Worm (Caenorhabditis elegans) whole organism, L3 larva: ENCODE results near the gene C17F4.8.

Source experiments
- R02D3.7 ChIP-seq: fragments of 150-350 bp; optimal IDR thresholded peaks from 2 replicates; lab custom pipeline; 2014; ENCODE audit warnings: missing biosample characterization, missing genetic modification characterization
- ZK546.5 ChIP-seq: sonication (generic microtip); optimal IDR thresholded peaks from 2 replicates; lab custom pipeline; 2017; ENCODE audit warnings: missing biosample characterization, missing genetic modification characterization
- aly-2 ChIP-seq: fragments of 150-350 bp; optimal IDR thresholded peaks from 2 replicates; lab custom pipeline; 2014; ENCODE audit warnings: missing biosample characterization, missing genetic modification characterization
- ceh-16 ChIP-seq: sonication (generic microtip); optimal IDR thresholded peaks from 2 replicates; lab custom pipeline; 2017; ENCODE audit warnings: missing biosample characterization, missing genetic modification characterization
- ceh-28 ChIP-seq: fragments of 150-350 bp; optimal IDR thresholded peaks from 2 replicates; lab custom pipeline; 2014; ENCODE audit warnings: missing biosample characterization, missing genetic modification reagents, missing genetic modification characterization
- ceh-82 ChIP-seq: fragments of 150-350 bp; optimal IDR thresholded peaks from 2 replicates; lab custom pipeline; 2014; ENCODE audit warnings: missing biosample characterization, missing genetic modification characterization
- ceh-9 ChIP-seq: sonication (generic microtip); optimal IDR thresholded peaks from 2 replicates; lab custom pipeline; 2018; ENCODE audit warnings: missing biosample characterization, missing genetic modification characterization
- daf-12 ChIP-seq: fragments of 150-350 bp; optimal IDR thresholded peaks from 2 replicates; lab custom pipeline; 2014; ENCODE audit warnings: missing biosample characterization, missing genetic modification reagents, missing genetic modification characterization
- egl-27 ChIP-seq: sonication (generic microtip); optimal IDR thresholded peaks from 4 replicates; lab custom pipeline; 2017; ENCODE audit warnings: missing biosample characterization, missing genetic modification reagents, missing genetic modification characterization
- egl-5 ChIP-seq: fragments of 150-350 bp; optimal IDR thresholded peaks from 2 replicates; lab custom pipeline; 2017; ENCODE audit warnings: missing biosample characterization, missing genetic modification reagents, missing genetic modification characterization, inconsistent platforms
- elt-2 ChIP-seq: sonication (generic microtip); optimal IDR thresholded peaks from 2 replicates; lab custom pipeline; 2016; ENCODE audit warnings: missing genetic modification reagents, mild to moderate bottlenecking, missing genetic modification characterization, missing compliant biosample characterization
- elt-3 ChIP-seq, 3 experiments: fragments of 150-350 bp in 1 of 3; sonication (generic microtip) in 2 of 3; optimal IDR thresholded peaks; 2 replicates in 2 of 3; 4 replicates in 1 of 3; lab custom pipeline; 2014 to 2017; ENCODE audit warnings: missing biosample characterization in 3 of 3, missing genetic modification characterization in 3 of 3
- fkh-10 ChIP-seq: sonication (generic microtip); optimal IDR thresholded peaks from 2 replicates; lab custom pipeline; 2017; ENCODE audit warnings: missing biosample characterization, missing genetic modification reagents, missing genetic modification characterization
- fkh-2 ChIP-seq: fragments of 150-350 bp; optimal IDR thresholded peaks from 2 replicates; lab custom pipeline; 2014; ENCODE audit warnings: missing biosample characterization, missing genetic modification reagents, missing genetic modification characterization
- fos-1 ChIP-seq: fragments of 150-350 bp; optimal IDR thresholded peaks from 2 replicates; lab custom pipeline; 2014; ENCODE audit warnings: missing biosample characterization, missing genetic modification characterization
- jun-1 ChIP-seq: fragments of 150-350 bp; optimal IDR thresholded peaks from 2 replicates; lab custom pipeline; 2014; ENCODE audit warnings: missing biosample characterization, missing genetic modification reagents, missing genetic modification characterization
- lsy-12 ChIP-seq: sonication (generic microtip); optimal IDR thresholded peaks from 2 replicates; lab custom pipeline; 2016; ENCODE audit warnings: mild to moderate bottlenecking, missing genetic modification characterization, missing compliant biosample characterization
- mml-1 ChIP-seq: fragments of 150-350 bp; sonication (generic microtip); optimal IDR thresholded peaks from 3 replicates; lab custom pipeline; 2014; ENCODE audit warnings: missing biosample characterization, missing genetic modification characterization
- nhr-23 ChIP-seq: fragments of 150-350 bp; optimal IDR thresholded peaks from 2 replicates; lab custom pipeline; 2014; ENCODE audit warnings: missing biosample characterization, missing genetic modification reagents, missing genetic modification characterization
- nhr-237 ChIP-seq: fragments of 150-350 bp; optimal IDR thresholded peaks from 2 replicates; lab custom pipeline; 2014; ENCODE audit warnings: missing biosample characterization, missing genetic modification characterization
- nhr-28 ChIP-seq: fragments of 150-350 bp; optimal IDR thresholded peaks from 2 replicates; lab custom pipeline; 2014; ENCODE audit warnings: missing biosample characterization, missing genetic modification characterization
- nhr-67 ChIP-seq: fragments of 150-350 bp; optimal IDR thresholded peaks from 2 replicates; lab custom pipeline; 2014; ENCODE audit warnings: missing biosample characterization, missing genetic modification characterization
- nhr-76 ChIP-seq: fragments of 150-350 bp; sonication (generic microtip); optimal IDR thresholded peaks from 5 replicates; lab custom pipeline; 2014; ENCODE audit warnings: missing biosample characterization, missing genetic modification characterization
- nhr-77 ChIP-seq: fragments of 150-350 bp; optimal IDR thresholded peaks from 2 replicates; lab custom pipeline; 2014; ENCODE audit warnings: missing biosample characterization, missing genetic modification characterization
- pha-4 ChIP-seq: fragments of 150-350 bp; optimal IDR thresholded peaks from 2 replicates; lab custom pipeline; 2014; ENCODE audit warnings: missing biosample characterization, missing genetic modification reagents, missing genetic modification characterization
- pqm-1 ChIP-seq: fragments of 150-350 bp; optimal IDR thresholded peaks from 2 replicates; lab custom pipeline; 2017; ENCODE audit warnings: missing biosample characterization, missing genetic modification characterization, inconsistent platforms
- sea-2 ChIP-seq: fragments of 150-350 bp; sonication (generic microtip); optimal IDR thresholded peaks from 4 replicates; lab custom pipeline; 2014; ENCODE audit warnings: missing biosample characterization, missing genetic modification reagents, missing genetic modification characterization
- skn-1 ChIP-seq: fragments of 150-350 bp; optimal IDR thresholded peaks from 2 replicates; lab custom pipeline; 2014; ENCODE audit warnings: missing biosample characterization, missing genetic modification characterization
- snpc-4 ChIP-seq: fragments of 150-350 bp; optimal IDR thresholded peaks from 2 replicates; lab custom pipeline; 2014; ENCODE audit warnings: missing biosample characterization, missing genetic modification characterization
- ztf-11 ChIP-seq: fragments of 150-350 bp; optimal IDR thresholded peaks from 2 replicates; lab custom pipeline; 2014; ENCODE audit warnings: missing biosample characterization, missing genetic modification characterization
- ztf-4 ChIP-seq: fragments of 150-350 bp; optimal IDR thresholded peaks from 2 replicates; lab custom pipeline; 2014; ENCODE audit warnings: missing biosample characterization, missing genetic modification characterization

Gene C17F4.8

DNA sequence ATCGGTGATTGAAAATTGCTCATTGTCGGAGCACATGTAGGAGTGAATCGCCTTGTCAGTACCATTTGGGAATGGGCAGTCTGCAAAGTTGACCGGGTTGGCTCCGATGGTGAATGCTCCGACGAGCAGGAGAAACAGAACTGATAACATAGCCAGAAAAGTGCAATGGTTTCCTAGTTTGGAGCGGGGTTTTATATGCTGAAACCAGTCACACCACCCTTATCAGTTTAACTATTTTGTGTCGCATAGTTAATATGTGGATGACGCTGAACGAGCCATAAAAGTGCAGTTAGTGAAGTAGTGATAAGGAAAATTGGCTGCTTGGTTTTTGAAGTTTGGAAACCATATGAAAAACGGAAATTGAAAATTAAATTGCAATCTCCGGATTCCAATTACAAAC, 11.2 kb upstream of the C17F4.8 start, which contains the start of gene C17F4.7:
Gene C17F4.7, minus strand, starts transcription at position 180 of the 400 bp plus-strand sequence.
- TF ChIP-seq elt-2 (tag; lab: Kevin White, UChicago) (peak; percentile 99), jun-1 (peak; percentile 71), pqm-1 (peak; percentile 96), aly-2 (no peak), daf-12 (tag; lab: Kevin White, UChicago) (no peak)

DNA sequence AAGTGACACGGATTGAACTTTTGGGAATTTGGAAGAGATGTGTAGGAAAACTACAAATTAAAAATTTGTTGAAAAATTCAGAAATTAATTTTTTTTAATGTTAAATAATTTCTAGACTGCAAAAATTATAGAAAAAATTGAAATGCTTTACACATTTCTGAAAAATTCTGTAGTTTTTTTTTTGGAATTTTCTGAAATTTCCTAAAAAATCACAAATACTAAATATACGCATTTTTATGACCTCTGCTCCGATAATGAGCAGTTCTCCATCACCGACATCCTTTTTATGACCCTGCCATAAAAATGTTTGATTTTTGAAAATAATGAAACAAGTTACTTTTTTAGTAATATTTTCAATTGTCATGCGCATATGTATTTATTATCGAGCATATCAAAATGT, 10.1 kb upstream of the C17F4.8 start:
- no peak for TF ChIP-seq ceh-82
- peak; percentile 9 for TF ChIP-seq fos-1
- TF ChIP-seq sea-2 (GFP tag; lab: Kevin White, UChicago) = no peak
- no peak for TF ChIP-seq egl-27 (tag; lab: Kevin White, UChicago)
- no peak for TF ChIP-seq R02D3.7 (tag; lab: Kevin White, UChicago)
- TF ChIP-seq lsy-12 (tag; lab: Kevin White, UChicago) = no peak
- peak; percentile 50 for TF ChIP-seq elt-2 (tag; lab: Kevin White, UChicago)
- TF ChIP-seq nhr-77 = peak; percentile 54
- TF ChIP-seq, all 47 proteins: peak for 3

DNA sequence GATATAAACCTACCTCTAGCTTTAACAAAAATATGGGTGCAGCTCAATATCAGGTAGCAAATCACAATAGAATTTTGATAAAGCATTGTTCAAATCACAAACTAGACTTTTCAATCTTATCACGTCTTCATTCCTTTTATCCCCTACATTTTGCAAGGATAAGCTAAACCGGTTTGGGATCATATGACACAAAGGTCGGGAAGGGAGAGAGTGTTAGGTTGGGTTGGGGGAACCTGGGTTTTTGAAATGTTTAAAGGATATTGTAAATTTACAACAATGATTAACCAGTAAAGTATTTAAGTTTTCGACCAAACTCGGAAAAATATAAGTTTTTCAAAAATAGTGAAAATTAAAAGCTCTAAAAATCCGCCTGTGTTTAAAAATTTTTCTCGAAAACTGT, 9.4 kb upstream of the C17F4.8 start, which contains the start of gene C17F4.12:
Gene C17F4.12, minus strand, starts transcription at position 101 of the 400 bp plus-strand sequence.
- no peak for TF ChIP-seq ztf-4 (tag; lab: Kevin White, UChicago)
- TF ChIP-seq fkh-2 = no peak
- no peak for TF ChIP-seq ceh-16
- no peak for TF ChIP-seq nhr-67 (tag; lab: Kevin White, UChicago)
- TF ChIP-seq nhr-76 (tag; lab: Kevin White, UChicago) = no peak
- TF ChIP-seq pha-4 = no peak
- TF ChIP-seq ceh-9 (tag; lab: Kevin White, UChicago) = no peak
- no peak for TF ChIP-seq nhr-237 (tag; lab: Kevin White, UChicago)
- TF ChIP-seq mml-1 (tag; lab: Kevin White, UChicago) = no peak
- TF ChIP-seq pqm-1 = no peak

DNA sequence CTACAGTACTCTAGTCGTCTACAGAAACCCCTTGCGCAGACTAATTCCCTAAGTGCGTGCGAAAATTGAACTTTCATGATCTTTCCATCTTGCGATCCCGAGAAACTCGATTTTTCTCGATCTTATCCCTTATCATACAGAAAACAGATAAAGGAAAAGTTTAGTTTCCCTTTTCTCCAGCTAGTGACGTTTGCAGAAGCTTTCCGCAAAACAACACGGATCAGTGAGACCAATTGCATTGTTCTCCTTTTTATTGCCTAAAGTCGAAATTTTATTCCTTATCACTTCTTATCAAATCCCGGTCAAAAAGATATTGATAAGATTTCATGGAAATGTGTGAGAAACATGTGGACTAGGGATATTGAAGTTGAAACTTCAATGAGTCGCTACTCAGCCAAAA, 7.2 kb upstream of the C17F4.8 start:
- TF ChIP-seq elt-3 (tag; optimal IDR thresholded peaks at IDR 0.05; lab: Kevin White, UChicago) (peak in 1 of 3 experiments; percentile 27), daf-12 (tag; lab: Kevin White, UChicago) (no peak), nhr-23 (tag; lab: Kevin White, UChicago) (peak; percentile 35)

DNA sequence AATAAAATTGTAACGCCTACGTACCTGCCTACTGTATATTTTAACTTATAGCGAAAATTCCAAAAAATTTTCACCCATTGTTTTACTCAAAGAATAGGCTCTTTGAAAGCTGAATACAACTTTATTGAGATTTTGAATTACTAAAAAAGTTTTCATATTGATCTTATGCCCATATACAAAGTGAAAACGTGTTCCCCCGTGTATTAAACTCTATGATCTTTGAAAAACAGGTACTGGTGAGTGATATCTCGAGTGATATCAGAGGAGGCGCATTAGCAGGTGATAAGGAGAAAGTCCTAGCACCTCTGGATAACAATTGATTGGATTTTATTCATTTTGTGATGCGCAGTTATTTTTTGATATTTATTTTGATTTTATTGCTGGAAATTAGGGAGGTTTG, 5.6 kb upstream of the C17F4.8 start, which contains the start of gene C17F4.3:
Gene C17F4.3, plus strand, starts transcription at position 301 of the 400 bp plus-strand sequence.
- TF ChIP-seq ztf-4 (tag; lab: Kevin White, UChicago) (no peak), ceh-28 (no peak), ZK546.5 (no peak), snpc-4 (no peak), egl-5 (tag; lab: Kevin White, UChicago) (no peak), elt-3 (tag; optimal IDR thresholded peaks at IDR 0.05; lab: Kevin White, UChicago) (no peak)

DNA sequence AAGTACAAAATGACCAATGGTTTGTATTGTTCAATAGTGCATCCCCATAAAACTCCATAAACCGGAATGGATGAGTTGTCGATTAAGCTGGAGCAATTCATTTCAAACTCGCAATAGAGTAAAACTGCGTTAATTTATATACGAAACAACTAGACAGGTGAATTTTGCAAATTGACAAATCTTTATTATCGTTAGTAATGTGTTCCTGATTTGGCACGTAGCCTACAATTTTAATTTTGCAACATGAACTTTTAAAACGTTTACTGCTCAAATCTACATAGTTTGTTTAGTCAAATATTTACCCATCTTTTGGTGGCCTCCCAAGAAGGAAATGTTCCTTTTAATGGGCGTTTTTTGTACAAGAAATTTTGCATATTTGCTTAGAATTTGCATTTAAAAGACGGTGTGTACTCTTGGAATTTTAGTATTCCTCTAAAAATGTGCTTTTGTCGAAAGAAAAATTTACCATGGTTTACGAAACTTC, 2.5 kb upstream of the C17F4.8 start, which contains the start of the genes srz-67 and C17F4.11:
Gene srz-67, minus strand, starts transcription at position 101 of the 484 bp plus-strand sequence.
Gene C17F4.11, plus strand, starts transcription at position 434 of the 484 bp plus-strand sequence.
- no peak for TF ChIP-seq egl-5 (tag; lab: Kevin White, UChicago)
- TF ChIP-seq R02D3.7 (tag; lab: Kevin White, UChicago) = no peak
- TF ChIP-seq nhr-77 = no peak
- TF ChIP-seq, all 47 proteins: peak for 0

DNA sequence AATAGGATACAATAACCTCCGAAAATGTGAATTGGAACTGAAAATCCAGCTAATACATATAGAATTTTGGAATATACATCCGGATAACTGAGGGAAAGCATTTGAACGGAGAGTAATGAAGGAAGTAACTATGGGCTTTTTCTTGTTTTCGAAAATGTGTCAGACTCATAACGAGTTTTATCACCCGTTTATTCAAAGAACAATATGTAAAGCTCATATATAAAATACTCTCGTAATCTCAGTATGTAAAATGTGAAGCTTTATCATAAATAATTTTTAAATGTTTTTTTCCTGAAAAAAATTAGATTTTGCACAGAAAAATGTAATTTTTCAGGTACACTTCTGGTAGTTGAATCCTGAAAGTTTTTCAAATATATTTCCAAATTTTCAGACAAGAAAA, 4.2 kb downstream of the C17F4.8 start, which contains the start of gene srh-297:
Gene srh-297, minus strand, starts transcription at position 101 of the 400 bp plus-strand sequence.
- TF ChIP-seq ztf-11 (tag; lab: Kevin White, UChicago) (no peak), aly-2 (no peak), fkh-10 (no peak), nhr-28 (tag; lab: Kevin White, UChicago) (no peak), skn-1 (tag; lab: Kevin White, UChicago) (no peak)
